Worm (Caenorhabditis elegans): ENCODE measurements around the gene F09E5.12.
A peak's percentile ranks its signal among the peaks of the same experiment; 100 is the strongest.

F09E5.12 gene

ce11 chrII:5370641-5371040, at the start of gene F09E5.12:
Gene F09E5.12 (minus strand): TSS chrII:5370741.
- TF ChIP-seq cog-1 (tag; optimal IDR thresholded peaks at IDR 0.05): no peak
- no peak for TF ChIP-seq ztf-23 (GFP tag; IDR thresholded peaks at IDR 0.05)
- no peak for TF ChIP-seq flt-1 (GFP tag; IDR thresholded peaks at IDR 0.05)
- no peak for TF ChIP-seq tab-1 (GFP tag; IDR thresholded peaks at IDR 0.05)
- no peak for TF ChIP-seq T22C8.4 (GFP tag; IDR thresholded peaks at IDR 0.05)
- TF ChIP-seq ref-1 (GFP tag; conservative IDR thresholded peaks at IDR 0.05): no peak
- TF ChIP-seq ztf-29 (GFP tag; IDR thresholded peaks at IDR 0.05): no peak
- TF ChIP-seq med-1 (GFP tag; optimal IDR thresholded peaks at IDR 0.05; ENCODE audit: insufficient read depth): no peak
- TF ChIP-seq klf-2 (GFP tag; conservative IDR thresholded peaks at IDR 0.05): no peak

DNA sequence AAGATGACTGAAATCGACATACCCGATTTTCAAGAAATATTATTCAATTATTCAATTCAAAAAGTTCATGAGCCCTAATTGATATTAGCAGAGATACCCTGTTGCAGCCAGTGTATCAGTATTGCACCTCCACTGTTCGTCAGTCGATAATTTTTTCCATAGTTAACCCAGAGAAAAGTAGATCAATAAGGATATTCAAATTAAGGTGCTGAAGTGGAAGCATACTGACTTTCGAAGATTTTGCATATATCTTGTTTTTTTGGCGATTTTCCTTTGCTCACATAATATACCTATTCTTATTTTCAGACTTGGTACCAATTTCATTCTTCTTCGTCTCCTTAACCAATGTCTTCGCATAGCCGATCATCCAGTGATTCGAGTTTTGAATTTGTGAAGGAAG, 48.4 kb upstream of the F09E5.12 start, which contains the start of gene EEED8.15:
TSS of gene EEED8.15 (plus strand) at position 301 of the 400 bp plus-strand sequence.
- TF ChIP-seq tab-1 (GFP tag; IDR thresholded peaks at IDR 0.05) (no peak), cog-1 (tag; optimal IDR thresholded peaks at IDR 0.05) (no peak), klf-2 (GFP tag; conservative IDR thresholded peaks at IDR 0.05) (no peak), ztf-29 (GFP tag; IDR thresholded peaks at IDR 0.05) (no peak), flt-1 (GFP tag; IDR thresholded peaks at IDR 0.05) (no peak), T22C8.4 (GFP tag; IDR thresholded peaks at IDR 0.05) (no peak)

DNA sequence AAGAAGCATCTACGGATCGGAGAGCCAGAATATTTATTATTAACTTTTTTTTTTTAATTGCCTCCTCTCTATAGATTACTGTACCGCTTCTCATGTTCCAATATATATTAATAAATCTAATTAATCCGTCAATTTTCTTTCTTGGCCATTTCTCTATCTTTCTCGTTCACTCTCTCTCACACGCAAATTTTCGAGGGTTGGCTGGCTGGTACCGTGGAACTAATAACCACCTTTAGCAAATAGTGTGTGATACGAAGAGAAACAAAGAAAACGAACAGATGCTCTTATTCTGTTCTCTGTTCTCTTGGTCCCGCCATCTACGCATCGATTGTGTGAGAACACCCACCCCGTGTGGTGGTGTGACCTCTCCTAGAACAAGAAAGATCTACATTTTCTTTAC, 47.8 kb upstream of the F09E5.12 start:
- TF ChIP-seq flt-1 (GFP tag; IDR thresholded peaks at IDR 0.05) (0 out of 2 replicates have a peak, but pooled peaks have one; percentile 36), cog-1 (tag; optimal IDR thresholded peaks at IDR 0.05) (no peak)

DNA sequence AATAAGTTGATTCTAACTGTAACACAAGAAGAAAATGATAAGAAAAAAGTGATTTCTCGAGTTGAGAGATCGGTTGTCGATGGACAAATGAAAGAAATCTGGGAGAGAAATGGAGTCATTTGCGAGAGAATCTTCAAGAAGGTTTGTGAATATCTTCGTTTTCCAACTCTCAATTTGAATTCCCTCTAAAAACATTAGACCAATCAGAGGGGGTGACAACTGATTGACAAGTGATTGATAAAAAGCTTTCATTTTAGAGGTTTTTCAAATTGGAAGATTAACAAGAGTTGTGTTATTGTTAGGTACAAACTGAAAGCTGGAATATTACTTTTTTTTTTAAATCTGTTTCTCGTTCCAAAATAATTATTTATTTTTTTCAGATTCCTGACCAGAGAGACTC, 47.4 kb upstream of the F09E5.12 start:
- TF ChIP-seq klf-2 (GFP tag; conservative IDR thresholded peaks at IDR 0.05) (no peak), T22C8.4 (GFP tag; IDR thresholded peaks at IDR 0.05) (no peak), ztf-29 (GFP tag; IDR thresholded peaks at IDR 0.05) (no peak), cog-1 (tag; optimal IDR thresholded peaks at IDR 0.05) (no peak), med-1 (GFP tag; optimal IDR thresholded peaks at IDR 0.05; ENCODE audit: insufficient read depth) (no peak), flt-1 (GFP tag; IDR thresholded peaks at IDR 0.05) (no peak), ref-1 (GFP tag; conservative IDR thresholded peaks at IDR 0.05) (no peak), ztf-23 (GFP tag; IDR thresholded peaks at IDR 0.05) (no peak), tab-1 (GFP tag; IDR thresholded peaks at IDR 0.05) (no peak)

DNA sequence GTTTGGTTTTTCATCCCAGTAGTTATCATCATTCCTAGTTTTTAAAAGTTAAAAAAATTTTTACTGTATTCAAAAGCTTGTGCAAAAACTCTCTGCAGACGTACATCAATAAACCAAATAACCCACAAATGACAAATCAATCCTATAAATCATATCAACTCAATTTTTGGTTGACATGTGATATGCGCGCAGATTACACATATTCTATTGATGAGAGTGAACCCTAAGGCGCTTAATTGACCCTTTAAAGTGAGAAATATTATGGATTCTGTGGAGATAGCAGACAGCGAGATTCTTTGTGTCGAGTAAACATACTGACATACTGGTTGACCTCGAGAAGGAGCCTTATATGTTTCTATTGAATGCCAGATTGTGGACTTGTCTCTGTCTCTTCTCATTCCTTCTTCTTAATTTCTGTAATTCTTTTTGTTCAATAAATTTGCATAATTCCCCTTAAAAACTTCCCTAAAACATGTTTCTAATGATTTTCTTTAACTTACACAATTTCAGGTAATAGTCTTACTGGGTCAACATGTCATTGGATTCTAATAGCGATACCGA, 45.7 kb upstream of the F09E5.12 start, which contains the start of gene EEED8.2:
TSS of gene EEED8.2 (plus strand) at position 511 of the 561 bp plus-strand sequence.
- no peak for TF ChIP-seq tab-1 (GFP tag; IDR thresholded peaks at IDR 0.05)
- no peak for TF ChIP-seq T22C8.4 (GFP tag; IDR thresholded peaks at IDR 0.05)
- no peak for TF ChIP-seq flt-1 (GFP tag; IDR thresholded peaks at IDR 0.05)
- peak; percentile 11 for TF ChIP-seq cog-1 (tag; optimal IDR thresholded peaks at IDR 0.05)
- no peak for TF ChIP-seq ref-1 (GFP tag; conservative IDR thresholded peaks at IDR 0.05)

ce11 chrII:5414040-5414439, 43.5 kb upstream of the F09E5.12 start, which contains the start of the genes EEED8.14 and EEED8.3:
Gene EEED8.14 (minus strand): TSS chrII:5414052.
Gene EEED8.3 (plus strand): TSS chrII:5414276.
- TF ChIP-seq ztf-23 (GFP tag; IDR thresholded peaks at IDR 0.05): no peak
- no peak for TF ChIP-seq med-1 (GFP tag; optimal IDR thresholded peaks at IDR 0.05; ENCODE audit: insufficient read depth)
- TF ChIP-seq ztf-29 (GFP tag; IDR thresholded peaks at IDR 0.05): no peak
- TF ChIP-seq T22C8.4 (GFP tag; IDR thresholded peaks at IDR 0.05): no peak
- no peak for TF ChIP-seq flt-1 (GFP tag; IDR thresholded peaks at IDR 0.05)
- no peak for TF ChIP-seq ref-1 (GFP tag; conservative IDR thresholded peaks at IDR 0.05)
- TF ChIP-seq tab-1 (GFP tag; IDR thresholded peaks at IDR 0.05): no peak
- no peak for TF ChIP-seq klf-2 (GFP tag; conservative IDR thresholded peaks at IDR 0.05)
- TF ChIP-seq cog-1 (tag; optimal IDR thresholded peaks at IDR 0.05): no peak

DNA sequence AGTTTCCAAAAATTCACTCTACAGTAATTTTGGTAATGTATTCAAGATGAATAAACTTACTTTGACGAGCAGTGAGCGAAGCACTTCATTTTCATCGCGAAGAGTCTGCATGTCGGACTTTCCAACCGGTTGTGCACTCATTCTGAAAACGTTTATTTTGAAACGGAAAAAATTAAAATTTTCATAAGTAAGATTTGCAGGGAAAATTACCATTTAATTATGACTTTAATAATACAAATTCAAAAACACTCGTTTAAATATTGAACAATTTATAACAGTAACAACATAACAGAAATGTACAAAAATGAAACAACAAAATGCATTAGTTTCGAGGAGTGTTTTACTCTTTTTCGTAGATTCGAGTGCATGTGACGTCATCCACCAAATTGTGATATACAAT, 41.9 kb upstream of the F09E5.12 start, which contains the start of the genes EEED8.13 and EEED8.18:
TSS of gene EEED8.13 (minus strand) at position 101 of the 400 bp plus-strand sequence.
TSS of gene EEED8.18 (minus strand) at position 144 of the 400 bp plus-strand sequence.
- TF ChIP-seq klf-2 (GFP tag; conservative IDR thresholded peaks at IDR 0.05) (no peak), ztf-29 (GFP tag; IDR thresholded peaks at IDR 0.05) (no peak), flt-1 (GFP tag; IDR thresholded peaks at IDR 0.05) (no peak), cog-1 (tag; optimal IDR thresholded peaks at IDR 0.05) (no peak), med-1 (GFP tag; optimal IDR thresholded peaks at IDR 0.05; ENCODE audit: insufficient read depth) (no peak), T22C8.4 (GFP tag; IDR thresholded peaks at IDR 0.05) (no peak), ztf-23 (GFP tag; IDR thresholded peaks at IDR 0.05) (no peak), tab-1 (GFP tag; IDR thresholded peaks at IDR 0.05) (no peak), ref-1 (GFP tag; conservative IDR thresholded peaks at IDR 0.05) (no peak)

DNA sequence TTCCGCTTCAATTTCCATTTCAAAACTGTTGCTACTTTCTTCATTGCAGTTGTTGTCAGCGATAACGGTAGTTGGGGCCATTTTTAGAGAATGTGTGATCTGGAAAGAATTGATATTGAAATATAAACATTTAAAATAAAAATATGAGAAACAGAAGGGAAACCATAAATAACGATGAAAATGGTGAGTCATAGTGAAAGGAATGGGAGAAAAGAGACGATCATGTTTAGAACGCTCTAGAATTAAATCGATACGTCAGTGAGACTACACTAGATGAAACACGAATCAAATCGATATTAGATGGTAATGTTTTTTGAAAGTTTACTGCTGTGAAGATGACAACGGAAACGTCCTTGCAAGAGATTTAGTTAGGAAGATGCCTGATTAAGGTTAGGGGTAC, 38.4 kb upstream of the F09E5.12 start, which contains the start of the genes EEED8.12 and EEED8.4:
TSS of gene EEED8.12 (minus strand) at position 101 of the 400 bp plus-strand sequence.
TSS of gene EEED8.4 (plus strand) at position 396 of the 400 bp plus-strand sequence.
- TF ChIP-seq ztf-29 (GFP tag; IDR thresholded peaks at IDR 0.05) (no peak), klf-2 (GFP tag; conservative IDR thresholded peaks at IDR 0.05) (no peak)

DNA sequence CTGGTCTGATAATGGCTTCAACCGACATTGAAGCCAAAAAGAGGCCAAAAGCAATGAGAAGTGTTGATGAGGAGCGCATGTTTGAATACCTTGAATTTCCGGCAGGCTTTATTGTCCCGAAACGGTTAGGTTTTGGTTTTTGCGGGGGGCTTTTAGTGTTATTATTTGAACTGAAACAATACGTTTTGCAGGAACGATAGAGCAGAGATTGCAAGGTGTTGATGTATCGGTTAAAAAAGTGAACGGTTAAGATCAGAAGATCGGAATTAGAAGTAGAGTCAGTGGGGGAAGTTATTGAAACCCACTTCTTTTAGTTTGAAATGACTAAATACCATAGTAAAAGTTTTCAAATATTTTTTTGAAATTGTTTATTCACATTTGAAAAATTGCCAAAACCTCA, 37.0 kb upstream of the F09E5.12 start, which contains the start of gene clec-141:
TSS of gene clec-141 (minus strand) at position 101 of the 400 bp plus-strand sequence.
- TF ChIP-seq med-1 (GFP tag; optimal IDR thresholded peaks at IDR 0.05; ENCODE audit: insufficient read depth) (no peak), ztf-23 (GFP tag; IDR thresholded peaks at IDR 0.05) (no peak), ref-1 (GFP tag; conservative IDR thresholded peaks at IDR 0.05) (no peak), klf-2 (GFP tag; conservative IDR thresholded peaks at IDR 0.05) (no peak), T22C8.4 (GFP tag; IDR thresholded peaks at IDR 0.05) (no peak), tab-1 (GFP tag; IDR thresholded peaks at IDR 0.05) (no peak), ztf-29 (GFP tag; IDR thresholded peaks at IDR 0.05) (no peak)

ce11 chrII:5399201-5399600, 28.7 kb upstream of the F09E5.12 start, which contains the start of gene mog-5:
Gene mog-5 (plus strand): TSS chrII:5399538.
- TF ChIP-seq T22C8.4 (GFP tag; IDR thresholded peaks at IDR 0.05) (no peak), cog-1 (tag; optimal IDR thresholded peaks at IDR 0.05) (peak; percentile 8), ztf-23 (GFP tag; IDR thresholded peaks at IDR 0.05) (peak; percentile 68; the same call in 1 of the 2 replicates), ref-1 (GFP tag; conservative IDR thresholded peaks at IDR 0.05) (no peak), flt-1 (GFP tag; IDR thresholded peaks at IDR 0.05) (0 out of 2 replicates have a peak, but pooled peaks have one; percentile 29), tab-1 (GFP tag; IDR thresholded peaks at IDR 0.05) (0 out of 2 replicates have a peak, but pooled peaks have one; percentile 58), klf-2 (GFP tag; conservative IDR thresholded peaks at IDR 0.05) (no peak; the same call in 1 of the 2 replicates), med-1 (GFP tag; optimal IDR thresholded peaks at IDR 0.05; ENCODE audit: insufficient read depth) (peak; percentile 64), ztf-29 (GFP tag; IDR thresholded peaks at IDR 0.05) (peak; percentile 87)
